Worm (Caenorhabditis elegans) whole organism, young adult: ENCODE measurements around the gene dct-8.

Experiments used
- B0261.1 ChIP-seq: sonication (generic microtip); optimal IDR thresholded peaks from 2 replicates; lab custom pipeline; 2016; ENCODE audit warnings: mild to moderate bottlenecking, missing genetic modification characterization, moderate library complexity, missing compliant biosample characterization
- C06A6.2 ChIP-seq: fragments of 200-800 bp; sonication (Bioruptor generic); conservative IDR thresholded peaks from 2 replicates; pipeline ENCODE4 v1.3.6; 2022; ENCODE audit warnings: missing genetic modification characterization, missing compliant biosample characterization
- F10E7.11 ChIP-seq: sonication (generic microtip); optimal IDR thresholded peaks from 2 replicates; lab custom pipeline; 2017; ENCODE audit warnings: mild to moderate bottlenecking, missing genetic modification characterization, moderate library complexity, missing compliant biosample characterization
- F33H1.4 ChIP-seq: fragments of 200-800 bp; sonication (Bioruptor generic); IDR thresholded peaks from 2 replicates; pipeline ENCODE4 v1.3.6; 2022; ENCODE audit warnings: missing genetic modification reagents, missing genetic modification characterization, missing compliant biosample characterization
- F39B2.1 ChIP-seq: fragments of 200-800 bp; sonication (Bioruptor generic); IDR thresholded peaks from 2 replicates; pipeline ENCODE4 v1.3.6; 2022; ENCODE audit warnings: missing genetic modification reagents, missing genetic modification characterization, missing compliant biosample characterization
- F52B5.7 ChIP-seq: sonication (generic microtip); optimal IDR thresholded peaks from 2 replicates; lab custom pipeline; 2016; ENCODE audit warnings: mild to moderate bottlenecking, missing genetic modification characterization, missing compliant biosample characterization
- K12H6.12 ChIP-seq: fragments of 200-800 bp; sonication (Bioruptor generic); optimal IDR thresholded peaks from 2 replicates; lab custom pipeline; 2018; ENCODE audit warnings: mild to moderate bottlenecking, missing genetic modification characterization, missing compliant biosample characterization
- T26A5.8 ChIP-seq: sonication (generic microtip); optimal IDR thresholded peaks from 2 replicates; lab custom pipeline; 2016; ENCODE audit warnings: missing genetic modification characterization, missing compliant biosample characterization
- Y53F4B.3 ChIP-seq: fragments of 200-800 bp; sonication (Bioruptor generic); IDR thresholded peaks from 2 replicates; pipeline ENCODE4 v1.3.6; 2022; ENCODE audit warnings: missing genetic modification reagents, missing genetic modification characterization, missing compliant biosample characterization
- Y56A3A.18 ChIP-seq: fragments of 200-800 bp; sonication (Bioruptor generic); IDR thresholded peaks from 2 replicates; pipeline ENCODE4 v1.3.6; 2022; ENCODE audit warnings: missing genetic modification reagents, missing genetic modification characterization, missing compliant biosample characterization
- Y67H2A.10 ChIP-seq: fragments of 200-800 bp; sonication (Bioruptor generic); conservative IDR thresholded peaks from 2 replicates; pipeline ENCODE4 v1.3.6; 2022; ENCODE audit warnings: missing genetic modification reagents, missing genetic modification characterization, missing compliant biosample characterization
- Y95B8A.8 ChIP-seq: fragments of 200-800 bp; sonication (Bioruptor generic); IDR thresholded peaks from 2 replicates; pipeline ENCODE4 v1.3.6; 2022; ENCODE audit warnings: missing genetic modification reagents, missing genetic modification characterization, missing compliant biosample characterization
- aptf-2 ChIP-seq: fragments of 200-800 bp; sonication (Bioruptor generic); conservative IDR thresholded peaks from 2 replicates; pipeline ENCODE4 v1.3.6; 2022; ENCODE audit warnings: missing genetic modification reagents, missing genetic modification characterization, missing compliant biosample characterization
- attf-3 ChIP-seq: fragments of 200-800 bp; sonication (Bioruptor generic); conservative IDR thresholded peaks from 2 replicates; pipeline ENCODE4 v1.3.6; 2022; ENCODE audit warnings: missing genetic modification reagents, missing genetic modification characterization, missing compliant biosample characterization
- ccch-3 ChIP-seq: fragments of 200-800 bp; sonication (Bioruptor generic); optimal IDR thresholded peaks from 2 replicates; lab custom pipeline; 2018; ENCODE audit warnings: mild to moderate bottlenecking, missing genetic modification characterization, missing compliant biosample characterization
- cebp-2 ChIP-seq: fragments of 200-800 bp; sonication (Bioruptor generic); IDR thresholded peaks from 2 replicates; pipeline ENCODE4 v1.3.6; 2022; ENCODE audit warnings: missing genetic modification characterization, missing compliant biosample characterization
- ceh-79 ChIP-seq: sonication (generic microtip); optimal IDR thresholded peaks from 2 replicates; lab custom pipeline; 2017; ENCODE audit warnings: mild to moderate bottlenecking, missing genetic modification characterization, missing compliant biosample characterization
- efl-1 ChIP-seq: fragments of 150-350 bp; optimal IDR thresholded peaks from 2 replicates; lab custom pipeline; 2014; ENCODE audit warnings: missing biosample characterization, missing genetic modification reagents, missing genetic modification characterization
- egl-44 ChIP-seq: fragments of 200-800 bp; sonication (Bioruptor generic); IDR thresholded peaks from 2 replicates; pipeline ENCODE4 v1.3.6; 2022; ENCODE audit warnings: missing genetic modification reagents, missing genetic modification characterization, missing compliant biosample characterization
- egrh-3 ChIP-seq: fragments of 200-800 bp; sonication (Bioruptor generic); IDR thresholded peaks from 2 replicates; pipeline ENCODE4 v1.3.6; 2022; ENCODE audit warnings: missing genetic modification reagents, missing genetic modification characterization, missing compliant biosample characterization
- gei-17 ChIP-seq: fragments of 200-800 bp; sonication (Bioruptor generic); optimal IDR thresholded peaks from 2 replicates; lab custom pipeline; 2018; ENCODE audit warnings: mild to moderate bottlenecking, missing genetic modification characterization, missing compliant biosample characterization
- hmg-20 ChIP-seq: fragments of 200-800 bp; sonication (Bioruptor generic); IDR thresholded peaks from 2 replicates; pipeline ENCODE4 v1.3.6; 2022; ENCODE audit warnings: missing genetic modification reagents, missing genetic modification characterization, missing compliant biosample characterization
- hrde-1 ChIP-seq: sonication (generic microtip); optimal IDR thresholded peaks from 2 replicates; lab custom pipeline; 2016; ENCODE audit warnings: missing genetic modification characterization, mild to moderate bottlenecking, missing compliant biosample characterization, moderate library complexity, missing genotype, missing genetic modification reagents, borderline replicate concordance
- hsf-1 ChIP-seq: fragments of 200-800 bp; sonication (Bioruptor generic); IDR thresholded peaks from 2 replicates; pipeline ENCODE4 v1.3.6; 2022; ENCODE audit warnings: missing genetic modification reagents, missing genetic modification characterization, missing compliant biosample characterization
- lag-1 ChIP-seq: fragments of 200-800 bp; sonication (Bioruptor generic); IDR thresholded peaks from 2 replicates; pipeline ENCODE4 v1.3.6; 2022; ENCODE audit warnings: missing genetic modification reagents, missing genetic modification characterization, missing compliant biosample characterization
- lin-35 ChIP-seq, 3 experiments: fragments of 150-350 bp in 2 of 3; sonication (generic microtip) in 1 of 3; optimal IDR thresholded peaks; 2 replicates each; lab custom pipeline; 2014 to 2018; ENCODE audit warnings: missing biosample characterization in 3 of 3, missing genetic modification characterization in 3 of 3, missing genetic modification reagents in 3 of 3
- lsl-1 ChIP-seq: fragments of 200-800 bp; sonication (Bioruptor generic); optimal IDR thresholded peaks from 2 replicates; lab custom pipeline; 2018; ENCODE audit warnings: mild to moderate bottlenecking, missing genetic modification characterization, moderate library complexity, missing compliant biosample characterization
- madf-3 ChIP-seq: fragments of 200-800 bp; sonication (Bioruptor generic); IDR thresholded peaks from 2 replicates; pipeline ENCODE4 v1.3.6; 2022; ENCODE audit warnings: missing genetic modification reagents, missing genetic modification characterization, missing compliant biosample characterization
- mxl-1 ChIP-seq: sonication (generic microtip); optimal IDR thresholded peaks from 2 replicates; lab custom pipeline; 2016; ENCODE audit warnings: missing genetic modification characterization, missing compliant biosample characterization
- nfya-1 ChIP-seq: sonication (generic microtip); optimal IDR thresholded peaks from 2 replicates; lab custom pipeline; 2017; ENCODE audit warnings: antibody characterized with exemption, missing compliant biosample characterization, missing genetic modification characterization, borderline replicate concordance; ENCODE audit not compliant: insufficient read depth
- nfya-2 ChIP-seq: fragments of 200-800 bp; sonication (Bioruptor generic); IDR thresholded peaks from 2 replicates; pipeline ENCODE4 v1.3.6; 2022; ENCODE audit warnings: missing genetic modification reagents, missing genetic modification characterization, missing compliant biosample characterization
- nhr-80 ChIP-seq: sonication (generic microtip); optimal IDR thresholded peaks from 2 replicates; lab custom pipeline; 2016; ENCODE audit warnings: missing genetic modification characterization, missing compliant biosample characterization
- pbrm-1 ChIP-seq: fragments of 200-800 bp; sonication (Bioruptor generic); IDR thresholded peaks from 2 replicates; pipeline ENCODE4 v1.3.6; 2022; ENCODE audit warnings: missing genetic modification reagents, missing genetic modification characterization, missing compliant biosample characterization
- pha-4 ChIP-seq: fragments of 150-350 bp; sonication (generic microtip); optimal IDR thresholded peaks from 2 replicates; lab custom pipeline; 2014; ENCODE audit warnings: missing biosample characterization, missing genetic modification reagents, missing genetic modification characterization
- sdz-38 ChIP-seq: sonication (generic microtip); optimal IDR thresholded peaks from 2 replicates; lab custom pipeline; 2016; ENCODE audit warnings: missing genotype, missing genetic modification characterization, missing compliant biosample characterization
- snpc-4 ChIP-seq, 5 experiments: fragments of 150-350 bp in 1 of 5; sonication (generic microtip) in 4 of 5; optimal IDR thresholded peaks; 2 replicates each; lab custom pipeline; 2014 to 2018; ENCODE audit warnings: missing genetic modification characterization in 5 of 5, missing biosample characterization in 3 of 5, antibody characterized with exemption in 2 of 5, mild to moderate bottlenecking in 2 of 5, missing compliant biosample characterization in 2 of 5, missing genotype in 2 of 5, moderate library complexity in 2 of 5, missing genetic modification reagents in 1 of 5
- tlf-1 ChIP-seq: fragments of 200-800 bp; sonication (Bioruptor generic); optimal IDR thresholded peaks from 2 replicates; lab custom pipeline; 2018; ENCODE audit warnings: mild to moderate bottlenecking, missing genetic modification characterization, missing compliant biosample characterization
- ztf-28 ChIP-seq: fragments of 200-800 bp; sonication (Bioruptor generic); IDR thresholded peaks from 2 replicates; pipeline ENCODE4 v1.3.6; 2022; ENCODE audit warnings: missing genetic modification reagents, missing genetic modification characterization, missing compliant biosample characterization

Gene dct-8

DNA sequence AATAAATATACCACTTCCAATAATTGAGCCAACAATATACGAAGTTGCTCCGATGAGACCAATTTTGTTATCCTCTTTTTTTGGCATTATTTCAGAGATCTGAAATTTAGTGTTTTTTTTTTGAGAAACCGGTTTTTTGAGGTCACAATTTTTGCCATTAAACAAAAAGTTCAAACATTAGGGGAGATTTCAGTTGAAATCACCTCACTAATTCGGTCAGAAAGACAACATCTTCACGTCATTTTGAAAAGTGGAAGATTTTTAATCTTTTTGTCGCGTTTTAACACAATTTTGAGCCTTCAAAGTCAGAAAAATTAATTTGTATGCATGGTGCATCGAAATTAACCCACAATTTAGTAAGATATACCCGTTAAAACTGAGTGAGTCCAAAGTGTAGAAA lies 29.9 kb upstream of the dct-8 start, which contains the start of gene aat-8:
Gene aat-8, minus strand, starts transcription at position 101 of the 400 bp plus-strand sequence.
- TF ChIP-seq egl-44 (GFP tag; lab: Robert Waterston, UW) (no peak), Y67H2A.10 (no peak), hsf-1 (GFP tag; lab: Robert Waterston, UW) (no peak), mxl-1 (tag; lab: Kevin White, UChicago) (no peak), nfya-1 (tag; lab: Kevin White, UChicago) (no peak), madf-3 (GFP tag; lab: Robert Waterston, UW) (no peak), F39B2.1 (GFP tag; lab: Robert Waterston, UW) (no peak), lsl-1 (GFP tag; lab: Kevin White, UChicago) (no peak), cebp-2 (GFP tag; lab: Robert Waterston, UW) (no peak), gei-17 (GFP tag; lab: Kevin White, UChicago) (no peak), lin-35 (GFP tag; optimal IDR thresholded peaks at IDR 0.05; lab: Kevin White, UChicago) (no peak), Y53F4B.3 (GFP tag; lab: Robert Waterston, UW) (no peak), Y95B8A.8 (no peak), C06A6.2 (GFP tag; lab: Robert Waterston, UW) (no peak), tlf-1 (GFP tag; lab: Kevin White, UChicago) (no peak), sdz-38 (tag; lab: Kevin White, UChicago) (no peak), attf-3 (GFP tag; lab: Robert Waterston, UW) (no peak), hrde-1 (tag; lab: Kevin White, UChicago) (no peak), hmg-20 (GFP tag; lab: Robert Waterston, UW) (no peak), pbrm-1 (no peak)

DNA sequence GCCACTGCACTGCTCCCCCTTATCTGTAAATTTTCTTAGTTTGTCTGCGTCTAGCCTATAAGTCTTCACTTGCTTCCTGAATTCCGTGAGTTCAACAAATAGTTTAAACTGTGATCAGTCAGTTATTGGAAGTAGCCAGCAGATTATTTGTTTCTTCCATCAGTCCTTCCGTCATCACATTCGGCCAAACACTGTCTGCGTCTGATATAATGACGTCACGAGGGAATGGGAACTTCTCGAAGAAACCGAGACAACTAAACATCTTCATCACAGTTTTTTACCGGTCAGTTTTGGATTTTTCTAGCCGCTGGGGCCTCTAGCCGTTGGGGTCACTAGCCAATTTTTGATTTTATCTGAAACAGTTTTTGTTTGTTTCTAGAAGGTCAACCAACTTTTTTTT lies 28.9 kb upstream of the dct-8 start:
- TF ChIP-seq nhr-80: peak; percentile 34
- TF ChIP-seq efl-1 (GFP tag; lab: Kevin White, UChicago): no peak

DNA sequence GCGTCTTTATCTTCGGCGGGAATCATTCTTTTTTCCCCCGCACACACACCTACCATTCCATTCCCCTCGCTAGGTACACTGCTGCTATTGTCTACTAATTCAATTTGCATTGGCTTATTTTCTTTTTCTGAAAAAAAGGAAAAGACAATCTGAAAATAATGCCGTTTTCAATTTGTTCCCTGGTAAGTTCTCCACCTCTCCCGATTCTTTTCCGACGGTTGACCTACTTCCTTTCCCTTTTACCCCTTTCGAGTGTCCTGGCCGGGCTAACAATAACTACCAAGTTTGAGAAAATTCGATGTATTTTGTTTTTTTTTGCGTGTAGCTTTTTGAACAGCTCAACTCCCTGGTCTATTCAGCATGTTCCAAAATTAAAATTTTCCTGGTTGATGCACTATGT lies 27.6 kb upstream of the dct-8 start, which contains the start of gene F37C4.4:
Gene F37C4.4, plus strand, starts transcription at position 58 of the 400 bp plus-strand sequence.
- TF ChIP-seq snpc-4 (GFP tag; optimal IDR thresholded peaks at IDR 0.05; lab: Kevin White, UChicago): no peak
- no peak for TF ChIP-seq snpc-4 (tag; optimal IDR thresholded peaks at IDR 0.05; lab: Kevin White, UChicago)
- TF ChIP-seq nfya-2 (GFP tag; lab: Robert Waterston, UW): no peak
- no peak for TF ChIP-seq ccch-3 (GFP tag; lab: Kevin White, UChicago)
- TF ChIP-seq T26A5.8 (tag; lab: Kevin White, UChicago): no peak
- no peak for TF ChIP-seq Y56A3A.18 (GFP tag; lab: Robert Waterston, UW)
- no peak for TF ChIP-seq pha-4 (tag; lab: Kevin White, UChicago)
- no peak for TF ChIP-seq F52B5.7 (tag; lab: Kevin White, UChicago)
- no peak for TF ChIP-seq ceh-79 (tag; lab: Kevin White, UChicago)
- no peak for TF ChIP-seq F10E7.11 (tag; lab: Kevin White, UChicago)
- no peak for TF ChIP-seq F33H1.4 (GFP tag; lab: Robert Waterston, UW)
- no peak for TF ChIP-seq tlf-1 (GFP tag; lab: Kevin White, UChicago)

DNA sequence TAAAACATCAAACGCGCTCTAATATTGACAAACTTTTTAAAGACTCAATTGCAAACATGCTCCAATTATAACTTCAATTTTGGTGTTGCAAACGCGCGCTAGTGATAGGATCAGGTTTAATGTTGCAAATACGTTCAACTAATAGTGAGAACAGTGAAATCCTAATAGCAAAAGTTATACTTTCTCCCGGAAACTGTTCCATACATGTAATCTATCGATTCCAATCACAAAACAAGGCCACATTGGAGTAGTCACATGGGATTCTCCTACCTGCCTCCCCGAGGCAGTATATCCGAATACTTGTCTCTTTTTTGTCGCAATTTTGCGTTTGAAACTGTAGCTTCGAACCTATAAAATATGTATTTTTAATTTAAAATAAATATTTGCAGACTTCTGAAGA lies 25.0 kb upstream of the dct-8 start:
- no peak for TF ChIP-seq aptf-2 (GFP tag; lab: Robert Waterston, UW)
- no peak for TF ChIP-seq K12H6.12 (tag; lab: Kevin White, UChicago)
- no peak for TF ChIP-seq B0261.1
- no peak for TF ChIP-seq madf-3 (GFP tag; lab: Robert Waterston, UW)
- no peak for TF ChIP-seq egrh-3 (GFP tag; lab: Robert Waterston, UW)
- TF ChIP-seq ztf-28 (GFP tag; lab: Robert Waterston, UW): no peak
- no peak for TF ChIP-seq ceh-79 (tag; lab: Kevin White, UChicago)
- no peak for TF ChIP-seq lag-1 (GFP tag; lab: Robert Waterston, UW)
